Worm (Caenorhabditis elegans): ENCODE measurements around the gene F38B7.11.
A peak's percentile ranks its signal among the peaks of the same experiment; 100 is the strongest.

Gene F38B7.11

DNA sequence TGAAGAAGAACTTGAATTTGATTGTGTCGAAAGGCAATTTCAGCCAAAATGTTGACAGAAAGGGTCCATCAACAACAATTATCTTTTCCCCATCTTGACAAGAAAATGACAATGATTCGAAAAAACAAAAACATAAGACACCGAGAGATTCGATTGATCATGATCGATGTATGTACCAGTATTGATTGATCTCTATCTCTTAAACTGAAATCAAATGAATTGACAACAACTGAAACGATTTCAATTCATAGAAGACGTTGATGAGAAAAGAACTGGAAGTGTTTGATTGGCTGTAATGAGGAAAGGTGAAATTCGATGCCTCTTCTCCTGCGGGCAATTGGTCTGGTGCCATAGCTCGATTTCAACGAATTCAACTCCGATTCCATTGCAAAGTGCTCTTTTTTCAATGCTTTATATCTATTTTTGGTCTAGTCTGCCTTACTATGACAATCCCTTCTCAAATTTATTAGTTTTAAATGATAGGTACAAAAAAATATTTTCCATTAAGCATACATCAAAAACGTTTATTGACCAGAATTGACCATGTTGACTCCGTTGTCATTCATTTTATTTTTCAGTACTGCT is 13.4 kb upstream of the F38B7.11 start:
- TF ChIP-seq unc-42 (tag; optimal IDR thresholded peaks at IDR 0.05) (no peak), ceh-31 (tag; optimal IDR thresholded peaks at IDR 0.05) (no peak), lim-6 (tag; optimal IDR thresholded peaks at IDR 0.05) (no peak), hlh-13 (GFP tag; optimal IDR thresholded peaks at IDR 0.05) (no peak), ceh-2 (tag; optimal IDR thresholded peaks at IDR 0.05) (no peak), pqm-1 (tag; optimal IDR thresholded peaks at IDR 0.05) (no peak), Y22D7AL.16 (tag; optimal IDR thresholded peaks at IDR 0.05) (no peak), ceh-18 (tag; optimal IDR thresholded peaks at IDR 0.05) (no peak), C38D4.7 (GFP tag; optimal IDR thresholded peaks at IDR 0.05) (no peak), K09A11.1 (tag; optimal IDR thresholded peaks at IDR 0.05; ENCODE audit: insufficient read depth) (no peak), tbx-7 (tag; optimal IDR thresholded peaks at IDR 0.05) (no peak), ceh-34 (tag; optimal IDR thresholded peaks at IDR 0.05) (no peak), ceh-45 (GFP tag; IDR thresholded peaks at IDR 0.05) (no peak), T23F11.4 (GFP tag; optimal IDR thresholded peaks at IDR 0.05) (no peak)

DNA sequence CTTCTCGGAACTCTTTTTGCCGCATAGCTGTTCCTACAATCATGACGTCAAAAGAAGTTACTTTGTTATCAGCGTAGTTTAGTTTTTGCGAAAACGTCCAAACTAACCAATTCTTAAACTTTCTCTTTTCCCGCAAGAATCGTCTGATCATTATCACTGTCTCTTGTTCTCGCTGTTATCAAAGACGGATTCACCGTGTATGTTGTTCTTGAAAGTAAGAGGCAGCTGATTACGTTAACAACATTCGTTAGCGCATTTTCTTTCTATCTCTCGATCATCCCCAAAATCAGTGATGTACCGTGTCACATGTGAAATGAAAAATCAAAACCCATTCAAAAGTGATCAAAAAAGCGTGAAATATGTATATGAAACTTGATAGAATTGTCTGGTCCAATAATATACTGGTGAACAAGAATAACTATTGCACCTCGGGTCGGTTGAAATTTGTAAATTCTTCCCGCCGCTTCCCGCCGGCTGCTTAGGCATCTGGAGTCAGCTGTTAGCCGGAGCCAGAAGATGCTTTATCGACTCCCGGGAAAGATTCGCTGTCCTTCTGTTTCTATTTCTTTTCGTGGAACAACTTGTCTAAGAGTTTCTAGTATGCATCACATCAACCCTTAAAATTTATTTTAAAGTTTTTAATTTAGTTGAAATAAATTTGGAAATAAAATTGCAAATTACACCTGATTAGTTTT is 12.3 kb upstream of the F38B7.11 start:
- peak; percentile 67 for TF ChIP-seq elt-2 (tag; optimal IDR thresholded peaks at IDR 0.05)
- no peak for TF ChIP-seq eyg-1 (tag; optimal IDR thresholded peaks at IDR 0.05)

DNA sequence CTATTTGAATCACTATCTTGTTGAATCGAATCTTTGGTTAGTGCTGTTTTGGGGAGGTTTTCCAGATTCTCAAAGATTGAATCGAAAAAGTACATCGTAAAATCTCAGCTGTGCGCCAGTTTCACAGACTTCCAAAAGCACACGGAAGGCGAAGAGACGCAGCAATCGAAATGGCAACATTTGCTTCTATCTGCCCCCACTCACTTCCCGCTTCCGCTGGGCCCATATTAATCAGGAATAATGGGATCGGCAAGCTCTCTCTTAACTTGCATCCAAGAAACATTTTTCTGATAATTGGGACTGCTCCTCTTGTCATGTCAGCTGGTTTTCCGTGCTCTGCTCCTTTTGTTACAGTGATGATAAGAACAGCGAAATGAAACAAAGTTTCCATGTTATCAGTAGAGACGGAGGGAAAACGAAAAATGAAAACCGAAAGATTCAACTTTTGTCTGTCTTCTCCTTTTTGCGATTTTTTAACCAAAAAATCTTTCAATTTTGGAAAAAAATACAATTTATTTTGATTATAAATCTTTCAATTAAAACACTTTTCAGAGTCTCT is 11.3 kb upstream of the F38B7.11 start:
- TF ChIP-seq nfya-1 (tag; optimal IDR thresholded peaks at IDR 0.05) (peak; percentile 3), ceh-18 (tag; optimal IDR thresholded peaks at IDR 0.05) (peak; percentile 25), sox-2 (GFP tag; IDR thresholded peaks at IDR 0.05) (no peak), rnt-1 (tag; optimal IDR thresholded peaks at IDR 0.05) (peak; percentile 33)

DNA sequence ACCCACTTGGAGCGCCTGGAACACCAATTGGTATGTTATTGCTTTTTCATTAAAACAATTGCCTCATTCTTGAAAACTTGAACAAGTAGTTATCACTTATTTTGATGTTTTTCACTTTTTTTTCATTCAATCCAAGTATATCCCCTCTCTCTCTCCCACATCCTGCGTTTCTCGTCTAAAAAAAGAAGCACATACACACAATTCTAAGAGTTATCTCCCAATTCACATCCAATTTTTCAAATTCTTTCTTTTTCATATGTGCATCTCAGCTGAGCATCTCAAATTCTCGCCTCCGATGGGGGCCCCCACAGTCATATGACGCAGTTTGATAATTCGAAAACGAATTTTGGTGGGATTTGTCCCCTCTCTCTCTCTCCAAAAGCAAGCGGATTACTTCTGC is 10.2 kb upstream of the F38B7.11 start:
- TF ChIP-seq Y22D7AL.16 (tag; optimal IDR thresholded peaks at IDR 0.05), result no peak
- no peak for TF ChIP-seq mec-3 (tag; optimal IDR thresholded peaks at IDR 0.05; ENCODE audit: borderline replicate concordance)
- TF ChIP-seq ceh-30 (tag; optimal IDR thresholded peaks at IDR 0.05), result no peak
- TF ChIP-seq ceh-22 (tag; optimal IDR thresholded peaks at IDR 0.05), result no peak
- no peak for TF ChIP-seq sox-2 (GFP tag; IDR thresholded peaks at IDR 0.05)
- peak; percentile 58 for TF ChIP-seq unc-42 (tag; optimal IDR thresholded peaks at IDR 0.05)
- TF ChIP-seq syd-9 (tag; optimal IDR thresholded peaks at IDR 0.05), result no peak
- no peak for TF ChIP-seq C38D4.7 (GFP tag; optimal IDR thresholded peaks at IDR 0.05)

- TF ChIP-seq ceh-31 (tag; optimal IDR thresholded peaks at IDR 0.05) (no peak), sdc-2 (tag; optimal IDR thresholded peaks at IDR 0.05) (no peak), unc-3 (GFP tag; conservative IDR thresholded peaks at IDR 0.05) (no peak), unc-3 (tag; optimal IDR thresholded peaks at IDR 0.05) (no peak), pat-9 (tag; optimal IDR thresholded peaks at IDR 0.05) (no peak), nhr-11 (tag; optimal IDR thresholded peaks at IDR 0.05) (no peak), ahr-1 (tag; optimal IDR thresholded peaks at IDR 0.05) (no peak), hlh-13 (GFP tag; optimal IDR thresholded peaks at IDR 0.05) (no peak), tbx-2 (tag; optimal IDR thresholded peaks at IDR 0.05) (no peak), pros-1 (tag; optimal IDR thresholded peaks at IDR 0.05) (no peak), ceh-14 (tag; optimal IDR thresholded peaks at IDR 0.05) (no peak), ceh-24 (tag; optimal IDR thresholded peaks at IDR 0.05) (no peak), K02D7.2 (tag; optimal IDR thresholded peaks at IDR 0.05) (no peak), unc-86 (tag; optimal IDR thresholded peaks at IDR 0.05) (no peak), eyg-1 (tag; optimal IDR thresholded peaks at IDR 0.05) (no peak), lin-11 (tag; optimal IDR thresholded peaks at IDR 0.05) (no peak), ceh-45 (GFP tag; IDR thresholded peaks at IDR 0.05) (no peak), ets-4 (tag; optimal IDR thresholded peaks at IDR 0.05) (no peak), che-1 (tag; optimal IDR thresholded peaks at IDR 0.05) (no peak)
Measured at ce11 chrV:11539502-11539901, 7.4 kb upstream of the F38B7.11 start.

Measured in whole organism, late embryonic.